Fruit fly (Drosophila melanogaster): ENCODE measurements around the gene TotM.

- TF ChIP-seq tj (GFP tag; optimal IDR thresholded peaks at IDR 0.05) (no peak), ovo (GFP tag; optimal IDR thresholded peaks at IDR 0.05) (no peak), pad (GFP tag; optimal IDR thresholded peaks at IDR 0.05) (no peak), CG7101 (tag; optimal IDR thresholded peaks at IDR 0.05) (no peak), CG1620 (GFP tag; optimal IDR thresholded peaks at IDR 0.05) (no peak), CG7045 (GFP tag; optimal IDR thresholded peaks at IDR 0.05) (no peak), kay (GFP tag; ENCODE audit: borderline replicate concordance) (no peak)
These were observed 44.6 kb downstream of the TotM start for dm6 chr2L:5374216-5374615.
